Fruit fly (Drosophila melanogaster) whole organism, embryonic: ENCODE results near the gene CG13893.

Source experiments
- Aef1 ChIP-seq: fragments of 200-800 bp; sonication (Bioruptor generic); IDR thresholded peaks from 3 replicates; pipeline ENCODE4 v1.3.6; 2022; ENCODE audit warnings: missing biosample characterization, missing genetic modification characterization
- Atf3 ChIP-seq: fragments of 200-800 bp; sonication (Bioruptor generic); optimal IDR thresholded peaks from 3 replicates; lab custom pipeline; 2016; ENCODE audit warnings: missing biosample characterization, missing genetic modification characterization
- B-H1 ChIP-seq: fragments of 200-800 bp; sonication (Bioruptor generic); IDR thresholded peaks from 3 replicates; pipeline ENCODE4 v1.3.6; 2022; ENCODE audit warnings: missing biosample characterization, missing genetic modification characterization
- CG10209 ChIP-seq: fragments of 200-800 bp; sonication (Bioruptor generic); optimal IDR thresholded peaks from 3 replicates; lab custom pipeline; 2017; ENCODE audit warnings: missing biosample characterization, mild to moderate bottlenecking, missing genetic modification characterization, missing genetic modification reagents
- CG11247 ChIP-seq: fragments of 200-800 bp; sonication (Bioruptor generic); IDR thresholded peaks from 2 replicates; pipeline ENCODE4 v1.3.6; 2022; ENCODE audit warnings: missing biosample characterization, missing genetic modification characterization
- CG11398 ChIP-seq: fragments of 200-800 bp; sonication (Bioruptor generic); optimal IDR thresholded peaks from 2 replicates; lab custom pipeline; 2016; ENCODE audit warnings: missing biosample characterization, missing genetic modification characterization
- CG11560 ChIP-seq: fragments of 200-800 bp; sonication (Bioruptor generic); IDR thresholded peaks from 3 replicates; pipeline ENCODE4 v1.3.6; 2022; ENCODE audit warnings: missing biosample characterization, missing genetic modification characterization
- CG11695 ChIP-seq: fragments of 200-800 bp; sonication (Bioruptor generic); IDR thresholded peaks from 3 replicates; pipeline ENCODE4 v1.3.6; 2022; ENCODE audit warnings: missing biosample characterization, missing genetic modification characterization
- CG13775 ChIP-seq: fragments of 200-800 bp; sonication (Bioruptor generic); optimal IDR thresholded peaks from 3 replicates; lab custom pipeline; 2017; ENCODE audit warnings: missing biosample characterization, mild to moderate bottlenecking, missing genetic modification characterization
- CG14965 ChIP-seq: fragments of 200-800 bp; sonication (Bioruptor generic); optimal IDR thresholded peaks from 2 replicates; lab custom pipeline; 2016; ENCODE audit warnings: missing biosample characterization, missing genetic modification characterization, borderline replicate concordance
- CG15601 ChIP-seq: fragments of 200-800 bp; sonication (Bioruptor generic); optimal IDR thresholded peaks from 3 replicates; lab custom pipeline; 2019; ENCODE audit warnings: missing biosample characterization, mild to moderate bottlenecking, missing genetic modification characterization, moderate library complexity
- CG1603 ChIP-seq: fragments of 200-800 bp; sonication (Bioruptor generic); optimal IDR thresholded peaks from 2 replicates; lab custom pipeline; 2019; ENCODE audit warnings: missing biosample characterization, mild to moderate bottlenecking, missing genetic modification characterization, moderate library complexity
- CG18599 ChIP-seq: fragments of 200-800 bp; sonication (Bioruptor generic); optimal IDR thresholded peaks from 3 replicates; lab custom pipeline; 2017; ENCODE audit warnings: missing biosample characterization, missing genetic modification characterization, mild to moderate bottlenecking, moderate library complexity, missing genetic modification reagents
- CG18619 ChIP-seq: fragments of 200-800 bp; sonication (Bioruptor generic); optimal IDR thresholded peaks from 3 replicates; lab custom pipeline; 2017; ENCODE audit warnings: missing biosample characterization, mild to moderate bottlenecking, missing genetic modification characterization
- CG2199 ChIP-seq: fragments of 200-800 bp; sonication (Bioruptor generic); IDR thresholded peaks from 3 replicates; pipeline ENCODE4 v1.3.6; 2022; ENCODE audit warnings: missing biosample characterization, missing genetic modification characterization
- CG30403 ChIP-seq: fragments of 200-800 bp; sonication (Bioruptor generic); optimal IDR thresholded peaks from 3 replicates; lab custom pipeline; 2016; ENCODE audit warnings: missing biosample characterization, missing genetic modification characterization
- CG31365 ChIP-seq: fragments of 200-800 bp; sonication (Bioruptor generic); optimal IDR thresholded peaks from 2 replicates; lab custom pipeline; 2018; ENCODE audit warnings: missing biosample characterization, mild to moderate bottlenecking, missing genetic modification characterization
- CG3726 ChIP-seq: fragments of 200-800 bp; sonication (Bioruptor generic); IDR thresholded peaks from 3 replicates; pipeline ENCODE4, ENCODE4 v1.3.6; 2022; ENCODE audit warnings: missing biosample characterization, missing genetic modification characterization
- CG3847 ChIP-seq: fragments of 200-800 bp; sonication (Bioruptor generic); IDR thresholded peaks from 2 replicates; pipeline ENCODE4 v1.3.6; 2022; ENCODE audit warnings: missing biosample characterization, missing genetic modification characterization
- CG6272 ChIP-seq: fragments of 200-800 bp; sonication (Bioruptor generic); IDR thresholded peaks from 2 replicates; pipeline ENCODE4 v1.3.6; 2022; ENCODE audit warnings: missing biosample characterization, missing genetic modification characterization
- CG6765 ChIP-seq: fragments of 200-800 bp; sonication (Bioruptor generic); optimal IDR thresholded peaks from 3 replicates; lab custom pipeline; 2017; ENCODE audit warnings: missing biosample characterization, mild to moderate bottlenecking, missing genetic modification characterization
- CG9609 ChIP-seq: fragments of 200-800 bp; sonication (Bioruptor generic); optimal IDR thresholded peaks from 3 replicates; lab custom pipeline; 2016; ENCODE audit warnings: missing biosample characterization, missing genetic modification characterization
- Dek ChIP-seq: fragments of 200-800 bp; sonication (Bioruptor generic); optimal IDR thresholded peaks from 3 replicates; lab custom pipeline; 2019; ENCODE audit warnings: missing biosample characterization, mild to moderate bottlenecking, missing genetic modification characterization, moderate library complexity
- ERR ChIP-seq: fragments of 200-800 bp; sonication (Bioruptor generic); optimal IDR thresholded peaks from 2 replicates; lab custom pipeline; 2016; ENCODE audit warnings: missing biosample characterization, missing genetic modification characterization
- Gug ChIP-seq: fragments of 200-800 bp; sonication (Bioruptor generic); IDR thresholded peaks from 4 replicates; pipeline ENCODE4 v1.3.6; 2022; ENCODE audit warnings: missing biosample characterization, missing genetic modification characterization
- H2.0 ChIP-seq: fragments of 200-800 bp; sonication (Bioruptor generic); IDR thresholded peaks from 2 replicates; pipeline ENCODE4 v1.3.6; 2022; ENCODE audit warnings: missing biosample characterization, missing genetic modification characterization
- Med ChIP-seq: fragments of 200-800 bp; sonication (Bioruptor generic); peaks from one replicate; lab custom pipeline; 2016; ENCODE audit warnings: missing biosample characterization, missing genetic modification characterization, mild to moderate bottlenecking, inconsistent platforms, moderate library complexity
- Mrtf ChIP-seq: fragments of 200-800 bp; sonication (Bioruptor generic); IDR thresholded peaks from 3 replicates; pipeline ENCODE4 v1.3.6; 2022; ENCODE audit warnings: missing biosample characterization, missing genetic modification characterization
- Nf-YA ChIP-seq: fragments of 200-800 bp; sonication (Bioruptor generic); IDR thresholded peaks from 2 replicates; pipeline ENCODE4 v1.3.6; 2022; ENCODE audit warnings: missing biosample characterization, missing genetic modification characterization
- Nf-YC ChIP-seq: fragments of 200-800 bp; optimal IDR thresholded peaks from 3 replicates; lab custom pipeline; 2019; ENCODE audit warnings: missing biosample characterization, mild to moderate bottlenecking, missing genetic modification characterization, moderate library complexity
- NfI ChIP-seq: fragments of 200-800 bp; sonication (Bioruptor generic); optimal IDR thresholded peaks from 3 replicates; lab custom pipeline; 2018; ENCODE audit warnings: missing biosample characterization, mild to moderate bottlenecking, missing genetic modification characterization, moderate library complexity
- Rfx ChIP-seq: fragments of 200-800 bp; sonication (Bioruptor generic); IDR thresholded peaks from 2 replicates; pipeline ENCODE4 v1.3.6; 2022; ENCODE audit warnings: missing biosample characterization, missing genetic modification characterization
- Scr ChIP-seq: fragments of 200-800 bp; sonication (Bioruptor generic); IDR thresholded peaks from 2 replicates; pipeline ENCODE4 v1.3.6; 2022; ENCODE audit warnings: missing biosample characterization, missing genetic modification characterization; ENCODE audit not compliant: partially characterized antibody
- ash1 ChIP-seq: fragments of 200-800 bp; sonication (Bioruptor generic); optimal IDR thresholded peaks from 2 replicates; lab custom pipeline; 2018; ENCODE audit warnings: missing biosample characterization, mild to moderate bottlenecking, missing genetic modification characterization
- bbx ChIP-seq: fragments of 200-800 bp; sonication (Bioruptor generic); IDR thresholded peaks from 2 replicates; pipeline ENCODE4 v1.3.6; 2022; ENCODE audit warnings: missing biosample characterization, missing genetic modification characterization; ENCODE audit not compliant: partially characterized antibody
- cato ChIP-seq: fragments of 200-800 bp; sonication (Bioruptor generic); optimal IDR thresholded peaks from 2 replicates; lab custom pipeline; 2016; ENCODE audit warnings: missing biosample characterization, missing genetic modification characterization, borderline replicate concordance
- chinmo ChIP-seq: fragments of 200-800 bp; sonication (Bioruptor generic); IDR thresholded peaks from 4 replicates; pipeline ENCODE4 v1.3.6; 2022; ENCODE audit warnings: missing biosample characterization, missing genetic modification characterization; ENCODE audit not compliant: partially characterized antibody
- danr ChIP-seq: fragments of 200-800 bp; sonication (Bioruptor generic); IDR thresholded peaks from 2 replicates; pipeline ENCODE4 v1.3.6; 2022; ENCODE audit warnings: missing biosample characterization, missing genetic modification characterization
- esg ChIP-seq: fragments of 200-800 bp; sonication (Bioruptor generic); conservative IDR thresholded peaks from 2 replicates; pipeline ENCODE4 v1.3.6; 2022; ENCODE audit warnings: missing biosample characterization, missing genetic modification characterization
- jumu ChIP-seq: fragments of 200-800 bp; sonication (Bioruptor generic); optimal IDR thresholded peaks from 3 replicates; lab custom pipeline; 2016; ENCODE audit warnings: missing biosample characterization, missing genetic modification characterization
- kay ChIP-seq: fragments of 200-800 bp; sonication (Bioruptor generic); optimal IDR thresholded peaks from 2 replicates; lab custom pipeline; 2016; ENCODE audit warnings: missing biosample characterization, missing genetic modification characterization
- lilli ChIP-seq: fragments of 200-800 bp; sonication (Bioruptor generic); optimal IDR thresholded peaks from 3 replicates; lab custom pipeline; 2016; ENCODE audit warnings: missing biosample characterization, missing genetic modification characterization
- lmd ChIP-seq: fragments of 200-800 bp; sonication (Bioruptor generic); IDR thresholded peaks from 2 replicates; pipeline ENCODE4 v1.3.6; 2022; ENCODE audit warnings: missing biosample characterization, missing genetic modification characterization
- onecut ChIP-seq: fragments of 200-800 bp; sonication (Bioruptor generic); IDR thresholded peaks from 2 replicates; pipeline ENCODE4 v1.3.6; 2022; ENCODE audit warnings: missing biosample characterization, missing genetic modification characterization
- otp ChIP-seq: fragments of 200-800 bp; sonication (Bioruptor generic); IDR thresholded peaks from 3 replicates; pipeline ENCODE4, ENCODE4 v1.3.6; 2022; ENCODE audit warnings: missing biosample characterization, missing genetic modification characterization
- pnt ChIP-seq: fragments of 200-800 bp; sonication (Bioruptor generic); optimal IDR thresholded peaks from 3 replicates; lab custom pipeline; 2016; ENCODE audit warnings: missing biosample characterization, missing genetic modification characterization
- rib ChIP-seq: fragments of 200-800 bp; sonication (Bioruptor generic); IDR thresholded peaks from 2 replicates; pipeline ENCODE4 v1.3.6; 2022; ENCODE audit warnings: missing biosample characterization, missing genetic modification characterization
- row ChIP-seq: fragments of 200-800 bp; sonication (Bioruptor generic); IDR thresholded peaks from 3 replicates; pipeline ENCODE4 v1.3.6; 2022; ENCODE audit warnings: missing biosample characterization, missing genetic modification characterization
- salm ChIP-seq: fragments of 200-800 bp; sonication (Bioruptor generic); optimal IDR thresholded peaks from 2 replicates; lab custom pipeline; 2018; ENCODE audit warnings: missing biosample characterization, mild to moderate bottlenecking, missing genetic modification characterization
- tin ChIP-seq: fragments of 200-800 bp; sonication (Bioruptor generic); optimal IDR thresholded peaks from 3 replicates; lab custom pipeline; 2016; ENCODE audit warnings: missing biosample characterization, missing genetic modification characterization
- zfh1 ChIP-seq: fragments of 200-800 bp; sonication (Bioruptor generic); IDR thresholded peaks from 3 replicates; pipeline ENCODE4 v1.3.6; 2022; ENCODE audit warnings: missing biosample characterization, missing genetic modification characterization

The CG13893 gene

dm6 chr3L:557294-557693 lies 46.5 kb downstream of the CG13893 start (continued):
- TF ChIP-seq CG2199 (GFP tag; lab: Robert Waterston, UW): 0 out of 3 replicates have a peak, but pooled peaks have one; percentile 16
- TF ChIP-seq B-H1: peak; percentile 39; the same call in 2 of the 3 replicates
- no peak for TF ChIP-seq ERR (GFP tag; lab: Kevin White, UChicago)
- TF ChIP-seq chinmo (GFP tag; lab: Robert Waterston, UW): 0 out of 4 replicates have a peak, but pooled peaks have one; percentile 63
- TF ChIP-seq CG30403 (GFP tag; lab: Kevin White, UChicago): peak; percentile 60
- TF ChIP-seq bbx (GFP tag; lab: Robert Waterston, UW): no peak
- peak; percentile 31 for TF ChIP-seq jumu (GFP tag; lab: Kevin White, UChicago)
- TF ChIP-seq otp (GFP tag; lab: Robert Waterston, UW): 0 out of 3 replicates have a peak, but pooled peaks have one; percentile 41
- TF ChIP-seq H2.0 (GFP tag; lab: Robert Waterston, UW): peak; percentile 32; the same call in 1 of the 2 replicates
- TF ChIP-seq CG6765 (GFP tag; lab: Kevin White, UChicago): peak; percentile 32
- peak; percentile 72 for TF ChIP-seq Mrtf (GFP tag; lab: Robert Waterston, UW)
- peak; percentile 13 for TF ChIP-seq CG13775 (GFP tag; lab: Kevin White, UChicago)
- peak; percentile 57; the same call in 2 of the 3 replicates for TF ChIP-seq CG11560 (tag; lab: Robert Waterston, UW)
- TF ChIP-seq kay (GFP tag; lab: Kevin White, UChicago): peak; percentile 18
- TF ChIP-seq zfh1 (GFP tag; lab: Robert Waterston, UW): peak; percentile 51; the same call in 1 of the 3 replicates
- TF ChIP-seq CG1603 (tag; lab: Kevin White, UChicago): peak; percentile 54
- TF ChIP-seq Atf3: peak; percentile 8
- peak; percentile 83 for TF ChIP-seq row (GFP tag; lab: Robert Waterston, UW)
- TF ChIP-seq lmd (GFP tag; lab: Robert Waterston, UW): peak; percentile 76
- TF ChIP-seq Rfx: peak; percentile 90
- peak; percentile 27 for TF ChIP-seq Nf-YC
- no peak for TF ChIP-seq CG15601 (tag; lab: Kevin White, UChicago)
- no peak for TF ChIP-seq CG31365
- TF ChIP-seq CG9609 (GFP tag; lab: Kevin White, UChicago): peak; percentile 40
- peak; percentile 63 for TF ChIP-seq esg (GFP tag; lab: Robert Waterston, UW)
- 0 out of 2 replicates have a peak, but pooled peaks have one; percentile 49 for TF ChIP-seq Nf-YA (GFP tag; lab: Robert Waterston, UW)
- TF ChIP-seq CG11695 (GFP tag; lab: Robert Waterston, UW): peak; percentile 55; the same call in 2 of the 3 replicates
- peak; percentile 46 for TF ChIP-seq CG6272 (GFP tag; lab: Robert Waterston, UW)
- no peak for TF ChIP-seq CG14965 (GFP tag; lab: Kevin White, UChicago)
- peak; percentile 63 for TF ChIP-seq lilli (GFP tag; lab: Kevin White, UChicago)
- no peak for TF ChIP-seq Scr (GFP tag; lab: Robert Waterston, UW)
- TF ChIP-seq ash1 (GFP tag; lab: Kevin White, UChicago): no peak
- TF ChIP-seq CG11247 (GFP tag; lab: Robert Waterston, UW): peak; percentile 41
- peak; percentile 73 for TF ChIP-seq Med (GFP tag; lab: Kevin White, UChicago)
- 0 out of 2 replicates have a peak, but pooled peaks have one; percentile 44 for TF ChIP-seq rib
- TF ChIP-seq salm (tag; lab: Kevin White, UChicago): no peak
- TF ChIP-seq CG10209 (GFP tag; lab: Kevin White, UChicago): no peak
- TF ChIP-seq cato: no peak
- peak; percentile 31 for TF ChIP-seq NfI
- TF ChIP-seq CG3726 (GFP tag; lab: Robert Waterston, UW): peak; percentile 56; the same call in 1 of the 3 replicates
- peak; percentile 56; the same call in 3 of the 4 replicates for TF ChIP-seq Gug (GFP tag; lab: Robert Waterston, UW)
- TF ChIP-seq danr (GFP tag; lab: Robert Waterston, UW): peak; percentile 58
- TF ChIP-seq CG3847 (GFP tag; lab: Robert Waterston, UW): peak; percentile 62
- TF ChIP-seq pnt (GFP tag; lab: Kevin White, UChicago): peak; percentile 2
- TF ChIP-seq CG11398: peak; percentile 23
- TF ChIP-seq Aef1 (GFP tag; lab: Robert Waterston, UW): 0 out of 3 replicates have a peak, but pooled peaks have one; percentile 28
- TF ChIP-seq CG18599: peak; percentile 78
- TF ChIP-seq tin (GFP tag; lab: Kevin White, UChicago): peak; percentile 21
- TF ChIP-seq CG18619 (GFP tag; lab: Kevin White, UChicago): peak; percentile 35
- TF ChIP-seq onecut (GFP tag; lab: Robert Waterston, UW): peak; percentile 27
- TF ChIP-seq Dek (tag; lab: Kevin White, UChicago): peak; percentile 26
